Fruit fly (Drosophila melanogaster) whole organism, pupa: Measurements from ENCODE around the gene CG32284.
A peak's percentile ranks its signal among the peaks of the same experiment; 100 is the strongest.

Experiments used
- CG10348 ChIP-seq: fragments of 200-800 bp; sonication (Bioruptor generic); IDR thresholded peaks from 2 replicates; pipeline ENCODE4 v1.3.6; 2022; ENCODE audit warnings: missing biosample characterization, missing genetic modification characterization
- CG12605 ChIP-seq: fragments of 200-800 bp; sonication (Bioruptor generic); IDR thresholded peaks from 2 replicates; pipeline ENCODE4 v1.3.6; 2022; ENCODE audit warnings: missing biosample characterization, missing genetic modification characterization
- CG13204 ChIP-seq: fragments of 200-800 bp; sonication (Bioruptor generic); optimal IDR thresholded peaks from 2 replicates; lab custom pipeline; 2018; ENCODE audit warnings: missing biosample characterization, mild to moderate bottlenecking, missing genetic modification characterization, moderate library complexity
- CG14655 ChIP-seq: fragments of 200-800 bp; sonication (Bioruptor generic); optimal IDR thresholded peaks from 3 replicates; lab custom pipeline; 2017; ENCODE audit warnings: mild to moderate bottlenecking, missing biosample characterization, missing genetic modification reagents, missing genetic modification characterization
- CG15710 ChIP-seq: fragments of 200-800 bp; sonication (Bioruptor generic); optimal IDR thresholded peaks from 2 replicates; lab custom pipeline; 2018; ENCODE audit warnings: missing biosample characterization, mild to moderate bottlenecking, missing genetic modification characterization, moderate library complexity
- CG17806 ChIP-seq: fragments of 200-800 bp; sonication (Bioruptor generic); optimal IDR thresholded peaks from 2 replicates; lab custom pipeline; 2018; ENCODE audit warnings: missing biosample characterization, mild to moderate bottlenecking, missing genetic modification characterization, moderate library complexity
- CG32121 ChIP-seq: fragments of 200-800 bp; sonication (Bioruptor generic); IDR thresholded peaks from 2 replicates; pipeline ENCODE4 v1.3.6; 2022; ENCODE audit warnings: missing biosample characterization, missing genetic modification characterization
- CG34367 ChIP-seq: fragments of 200-800 bp; sonication (Bioruptor generic); optimal IDR thresholded peaks from 2 replicates; lab custom pipeline; 2018; ENCODE audit warnings: missing biosample characterization, mild to moderate bottlenecking, missing genetic modification characterization
- CG4496 ChIP-seq: fragments of 200-800 bp; sonication (Bioruptor generic); IDR thresholded peaks from 3 replicates; pipeline ENCODE4 v1.3.6; 2022; ENCODE audit warnings: missing biosample characterization, missing genetic modification characterization
- CG8159 ChIP-seq: fragments of 200-800 bp; sonication (Bioruptor generic); optimal IDR thresholded peaks from 3 replicates; lab custom pipeline; 2018; ENCODE audit warnings: missing biosample characterization, mild to moderate bottlenecking, missing genetic modification characterization, moderate library complexity
- CG8301 ChIP-seq: fragments of 200-800 bp; sonication (Bioruptor generic); optimal IDR thresholded peaks from 2 replicates; lab custom pipeline; 2018; ENCODE audit warnings: missing biosample characterization, mild to moderate bottlenecking, missing genetic modification characterization
- CG9948 ChIP-seq: fragments of 200-800 bp; sonication (Bioruptor generic); optimal IDR thresholded peaks from 2 replicates; lab custom pipeline; 2018; ENCODE audit warnings: missing biosample characterization, mild to moderate bottlenecking, missing genetic modification characterization, moderate library complexity
- D1 ChIP-seq: fragments of 200-800 bp; sonication (Bioruptor generic); optimal IDR thresholded peaks from 2 replicates; lab custom pipeline; 2018; ENCODE audit warnings: missing biosample characterization, mild to moderate bottlenecking, missing genetic modification characterization, moderate library complexity
- EcR ChIP-seq: fragments of 200-800 bp; sonication (Bioruptor generic); optimal IDR thresholded peaks from 3 replicates; lab custom pipeline; 2019; ENCODE audit warnings: missing biosample characterization, missing genetic modification characterization, mild to moderate bottlenecking, moderate library complexity, missing genetic modification reagents
- Ets98B ChIP-seq: fragments of 200-800 bp; sonication (Bioruptor generic); IDR thresholded peaks from 2 replicates; pipeline ENCODE4 v1.3.6; 2022; ENCODE audit warnings: missing biosample characterization, missing genetic modification characterization
- Pif1A ChIP-seq: fragments of 200-800 bp; sonication (Bioruptor generic); optimal IDR thresholded peaks from 3 replicates; lab custom pipeline; 2016; ENCODE audit warnings: missing biosample characterization, missing genetic modification characterization
- Pif1B ChIP-seq: fragments of 200-800 bp; sonication (Bioruptor generic); optimal IDR thresholded peaks from 3 replicates; lab custom pipeline; 2016; ENCODE audit warnings: missing biosample characterization, missing genetic modification characterization
- Snoo ChIP-seq: fragments of 200-800 bp; sonication (Bioruptor generic); optimal IDR thresholded peaks from 3 replicates; lab custom pipeline; 2017; ENCODE audit warnings: missing biosample characterization, mild to moderate bottlenecking, missing genetic modification characterization, inconsistent platforms
- fd96Ca ChIP-seq: fragments of 200-800 bp; sonication (Bioruptor generic); IDR thresholded peaks from 3 replicates; pipeline ENCODE4 v1.3.6; 2022; ENCODE audit warnings: missing biosample characterization, missing genetic modification characterization
- gl ChIP-seq: fragments of 200-800 bp; sonication (Bioruptor generic); optimal IDR thresholded peaks from 2 replicates; lab custom pipeline; 2018; ENCODE audit warnings: missing biosample characterization, mild to moderate bottlenecking, missing genetic modification characterization
- rn ChIP-seq: fragments of 200-800 bp; sonication (Bioruptor generic); IDR thresholded peaks from 2 replicates; pipeline ENCODE4 v1.3.6; 2022; ENCODE audit warnings: missing biosample characterization, missing genetic modification characterization

Gene CG32284

DNA sequence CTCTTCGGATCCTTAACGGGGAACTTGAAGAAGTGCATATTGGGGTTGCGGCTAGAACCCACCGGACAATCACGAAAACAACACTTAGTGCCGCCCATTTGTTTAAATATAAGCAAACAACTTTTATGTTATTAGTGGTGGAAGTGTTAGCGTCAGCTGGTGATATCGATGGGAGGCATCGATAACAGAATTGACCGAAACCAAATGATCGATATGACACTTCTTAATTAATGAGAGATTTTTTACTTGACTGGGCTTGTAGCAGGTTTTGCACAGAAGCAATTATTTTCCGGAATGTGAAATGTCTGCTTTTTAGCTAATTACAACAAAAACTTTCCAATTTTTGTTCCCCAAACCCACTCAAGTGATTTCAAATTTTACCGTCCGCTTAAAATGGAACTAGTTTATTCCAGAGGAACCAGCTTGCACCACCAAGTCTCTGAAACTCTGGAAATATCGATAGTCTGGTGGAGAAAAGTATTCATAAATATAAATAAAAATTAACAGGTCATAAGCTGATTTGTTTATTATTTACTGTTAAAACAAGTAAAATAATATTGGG, 6.0 kb downstream of the CG32284 start, which contains the start of gene CG14965:
Gene CG14965, minus strand, starts transcription at position 159 of the 562 bp plus-strand sequence.
- no peak for TF ChIP-seq Ets98B
- TF ChIP-seq CG4496 (GFP tag; lab: Robert Waterston, UW): no peak
- TF ChIP-seq D1 (tag; lab: Kevin White, UChicago): no peak
- no peak for TF ChIP-seq Snoo (tag; lab: Kevin White, UChicago)
- no peak for TF ChIP-seq CG9948
- no peak for TF ChIP-seq CG10348
- TF ChIP-seq Pif1A (GFP tag; lab: Kevin White, UChicago): no peak
- TF ChIP-seq CG12605 (GFP tag; lab: Robert Waterston, UW): no peak
- TF ChIP-seq CG32121 (GFP tag; lab: Robert Waterston, UW): no peak
- no peak for TF ChIP-seq CG15710
- TF ChIP-seq Pif1B: no peak
- TF ChIP-seq CG34367: no peak
- TF ChIP-seq CG8301: no peak
- TF ChIP-seq EcR (GFP tag; lab: Kevin White, UChicago): no peak
- no peak for TF ChIP-seq CG13204 (GFP tag; lab: Kevin White, UChicago)
- TF ChIP-seq CG17806 (tag; lab: Kevin White, UChicago): no peak
- TF ChIP-seq, all 21 proteins: peak for 0

DNA sequence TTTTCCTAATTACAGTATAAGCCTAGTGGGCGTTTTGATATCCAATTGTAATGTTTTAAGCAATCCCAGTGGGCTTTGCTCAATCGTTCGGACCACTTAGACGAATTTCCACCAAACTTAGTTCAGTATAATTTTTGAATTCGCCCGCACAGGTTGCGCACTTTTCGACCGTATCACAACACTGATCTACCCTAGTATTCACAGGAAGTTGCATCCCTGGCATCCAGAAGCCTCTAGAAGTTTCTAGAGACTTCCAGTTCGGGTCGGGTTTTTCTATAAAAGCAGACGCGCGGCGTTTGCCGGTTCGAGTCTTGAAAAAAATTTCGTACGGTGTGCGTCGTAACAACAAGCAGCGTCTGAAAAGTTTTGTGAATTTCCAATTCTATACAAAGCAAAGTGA, 6.4 kb downstream of the CG32284 start, which contains the start of gene Hsp83:
Gene Hsp83, plus strand, starts transcription at position 58 of the 400 bp plus-strand sequence.
- no peak for TF ChIP-seq rn (GFP tag; lab: Robert Waterston, UW)
- TF ChIP-seq CG14655 (GFP tag; lab: Kevin White, UChicago): no peak
- TF ChIP-seq Pif1A (GFP tag; lab: Kevin White, UChicago): peak; percentile 96
- TF ChIP-seq CG4496 (GFP tag; lab: Robert Waterston, UW): peak; percentile 95
- peak; percentile 58 for TF ChIP-seq CG9948
- TF ChIP-seq CG8301: no peak
- TF ChIP-seq D1 (tag; lab: Kevin White, UChicago): no peak
- TF ChIP-seq Snoo (tag; lab: Kevin White, UChicago): peak; percentile 97
- TF ChIP-seq CG17806 (tag; lab: Kevin White, UChicago): peak; percentile 65
- TF ChIP-seq fd96Ca (GFP tag; lab: Robert Waterston, UW): peak; percentile 72; the same call in 2 of the 3 replicates
- no peak for TF ChIP-seq CG10348
- TF ChIP-seq CG8159 (tag; lab: Kevin White, UChicago): peak; percentile 72
- peak; percentile 94 for TF ChIP-seq Ets98B
- TF ChIP-seq CG13204 (GFP tag; lab: Kevin White, UChicago): peak; percentile 95
- TF ChIP-seq CG34367: peak; percentile 89
- peak; percentile 92 for TF ChIP-seq Pif1B
- TF ChIP-seq CG32121 (GFP tag; lab: Robert Waterston, UW): peak; percentile 87
- TF ChIP-seq gl (tag; lab: Kevin White, UChicago): peak; percentile 95
- peak; percentile 22 for TF ChIP-seq EcR (GFP tag; lab: Kevin White, UChicago)
- peak; percentile 94 for TF ChIP-seq CG12605 (GFP tag; lab: Robert Waterston, UW)
- peak; percentile 76 for TF ChIP-seq CG15710

dm6 chr3L:3194059-3194458, 7.6 kb downstream of the CG32284 start:
- TF ChIP-seq CG12605 (GFP tag; lab: Robert Waterston, UW) (peak; percentile 99), CG10348 (peak; percentile 84), EcR (GFP tag; lab: Kevin White, UChicago) (no peak), CG8301 (peak; percentile 97), CG4496 (GFP tag; lab: Robert Waterston, UW) (peak; percentile 99), Pif1B (peak; percentile 98), CG8159 (tag; lab: Kevin White, UChicago) (peak; percentile 94), CG15710 (peak; percentile 92), CG34367 (peak; percentile 96), Pif1A (GFP tag; lab: Kevin White, UChicago) (peak; percentile 98), fd96Ca (GFP tag; lab: Robert Waterston, UW) (peak; percentile 95), D1 (tag; lab: Kevin White, UChicago) (no peak), CG17806 (tag; lab: Kevin White, UChicago) (peak; percentile 96), CG9948 (peak; percentile 93), Ets98B (peak; percentile 98), gl (tag; lab: Kevin White, UChicago) (peak; percentile 88), rn (GFP tag; lab: Robert Waterston, UW) (peak; percentile 96), CG32121 (GFP tag; lab: Robert Waterston, UW) (peak; percentile 98), CG14655 (GFP tag; lab: Kevin White, UChicago) (peak; percentile 96), Snoo (tag; lab: Kevin White, UChicago) (peak; percentile 94), CG13204 (GFP tag; lab: Kevin White, UChicago) (peak; percentile 55)

DNA sequence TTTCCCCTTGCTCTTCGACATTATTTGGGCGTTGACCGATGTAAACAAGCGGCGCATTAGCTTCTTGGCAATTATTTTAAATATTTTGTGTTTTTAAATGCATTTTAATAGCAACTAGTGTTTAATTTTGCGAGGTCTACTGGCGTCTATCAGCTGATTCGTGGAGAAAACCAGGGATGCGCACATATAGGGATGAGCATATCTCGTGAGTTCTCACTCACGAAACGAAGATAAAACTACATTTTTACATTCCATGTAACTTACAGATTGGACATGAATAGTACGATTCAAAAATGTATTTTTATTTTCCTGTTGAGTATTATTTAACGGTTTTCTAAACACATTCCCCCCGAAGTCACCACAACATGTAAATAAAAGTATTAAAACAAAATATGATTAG, 11.0 kb downstream of the CG32284 start, which contains the start of gene CG14966:
Gene CG14966, minus strand, starts transcription at position 168 of the 400 bp plus-strand sequence.
- TF ChIP-seq CG12605 (GFP tag; lab: Robert Waterston, UW) (0 out of 2 replicates have a peak, but pooled peaks have one; percentile 19), gl (tag; lab: Kevin White, UChicago) (peak; percentile 6), Ets98B (no peak)

dm6 chr3L:3198447-3199402, 12.3 kb downstream of the CG32284 start, which contains the start of the genes CG32276 and gry:
TSS of gene CG32276 (minus strand) at chr3L:3199047.
TSS of gene gry (plus strand) at chr3L:3199090.
- TF ChIP-seq EcR (GFP tag; lab: Kevin White, UChicago) (peak; percentile 35), Ets98B (peak; percentile 58; the same call in 1 of the 2 replicates), CG34367 (peak; percentile 50), CG8301 (no peak), CG4496 (GFP tag; lab: Robert Waterston, UW) (peak; percentile 54; the same call in 2 of the 3 replicates), CG17806 (tag; lab: Kevin White, UChicago) (peak; percentile 49), Snoo (tag; lab: Kevin White, UChicago) (no peak), CG15710 (peak; percentile 56), CG12605 (GFP tag; lab: Robert Waterston, UW) (peak; percentile 22; the same call in 1 of the 2 replicates), fd96Ca (GFP tag; lab: Robert Waterston, UW) (peak; percentile 77; the same call in 2 of the 3 replicates), D1 (tag; lab: Kevin White, UChicago) (no peak), CG32121 (GFP tag; lab: Robert Waterston, UW) (peak; percentile 76), rn (GFP tag; lab: Robert Waterston, UW) (0 out of 2 replicates have a peak, but pooled peaks have one; percentile 32)
